Fruit fly (Drosophila melanogaster) whole organism, embryonic: ENCODE results near the gene CG1246.

Experiments used
- Atf-2 ChIP-seq: fragments of 200-800 bp; sonication (Bioruptor generic); optimal IDR thresholded peaks from 2 replicates; lab custom pipeline; 2016; ENCODE audit warnings: missing biosample characterization, missing genetic modification characterization
- CG10321 ChIP-seq: fragments of 200-800 bp; sonication (Bioruptor generic); IDR thresholded peaks from 2 replicates; pipeline ENCODE4 v1.3.6; 2022; ENCODE audit warnings: missing biosample characterization, missing genetic modification characterization
- CG10979 ChIP-seq: fragments of 200-800 bp; sonication (Bioruptor generic); optimal IDR thresholded peaks from 2 replicates; lab custom pipeline; 2018; ENCODE audit warnings: missing biosample characterization, mild to moderate bottlenecking, missing genetic modification characterization, moderate library complexity
- CG11398 ChIP-seq: fragments of 200-800 bp; sonication (Bioruptor generic); optimal IDR thresholded peaks from 2 replicates; lab custom pipeline; 2016; ENCODE audit warnings: missing biosample characterization, missing genetic modification characterization
- CG11456 ChIP-seq: fragments of 200-800 bp; sonication (Bioruptor generic); IDR thresholded peaks from 3 replicates; pipeline ENCODE4 v1.3.6; 2022; ENCODE audit warnings: missing biosample characterization, missing genetic modification characterization
- CG1529 ChIP-seq: fragments of 200-800 bp; sonication (Bioruptor generic); optimal IDR thresholded peaks from 3 replicates; lab custom pipeline; 2018; ENCODE audit warnings: missing biosample characterization, missing genetic modification characterization
- CG1603 ChIP-seq: fragments of 200-800 bp; sonication (Bioruptor generic); optimal IDR thresholded peaks from 2 replicates; lab custom pipeline; 2019; ENCODE audit warnings: missing biosample characterization, mild to moderate bottlenecking, missing genetic modification characterization, moderate library complexity
- CG1647 ChIP-seq: fragments of 200-800 bp; sonication (Bioruptor generic); optimal IDR thresholded peaks from 3 replicates; lab custom pipeline; 2016; ENCODE audit warnings: missing biosample characterization, missing genetic modification characterization
- CG17802 ChIP-seq: fragments of 200-800 bp; sonication (Bioruptor generic); optimal IDR thresholded peaks from 2 replicates; lab custom pipeline; 2018; ENCODE audit warnings: missing biosample characterization, mild to moderate bottlenecking, missing genetic modification characterization, moderate library complexity
- CG18011 ChIP-seq: fragments of 200-800 bp; sonication (Bioruptor generic); optimal IDR thresholded peaks from 2 replicates; lab custom pipeline; 2017; ENCODE audit warnings: missing biosample characterization, missing genetic modification characterization, mild to moderate bottlenecking, moderate library complexity, missing genotype
- CG30403 ChIP-seq: fragments of 200-800 bp; sonication (Bioruptor generic); optimal IDR thresholded peaks from 3 replicates; lab custom pipeline; 2016; ENCODE audit warnings: missing biosample characterization, missing genetic modification characterization
- CG33557 ChIP-seq: fragments of 200-800 bp; sonication (Bioruptor generic); optimal IDR thresholded peaks from 2 replicates; lab custom pipeline; 2019; ENCODE audit warnings: missing biosample characterization, mild to moderate bottlenecking, missing genetic modification characterization, moderate library complexity
- CG3995 ChIP-seq: fragments of 200-800 bp; sonication (Bioruptor generic); optimal IDR thresholded peaks from 3 replicates; lab custom pipeline; 2016; ENCODE audit warnings: missing biosample characterization, missing genetic modification characterization
- CG4617 ChIP-seq: fragments of 200-800 bp; sonication (Bioruptor generic); optimal IDR thresholded peaks from 3 replicates; lab custom pipeline; 2016; ENCODE audit warnings: missing biosample characterization, missing genetic modification characterization, borderline replicate concordance
- CG4730 ChIP-seq: fragments of 200-800 bp; sonication (Bioruptor generic); IDR thresholded peaks from 2 replicates; pipeline ENCODE4 v1.3.6; 2022; ENCODE audit warnings: missing biosample characterization, missing genetic modification characterization
- CG5953 ChIP-seq: fragments of 200-800 bp; sonication (Bioruptor generic); IDR thresholded peaks from 2 replicates; pipeline ENCODE4 v1.3.6; 2022; ENCODE audit warnings: missing biosample characterization, missing genetic modification characterization
- CG6175 ChIP-seq: fragments of 200-800 bp; sonication (Bioruptor generic); IDR thresholded peaks from 3 replicates; pipeline ENCODE4 v1.3.6; 2022; ENCODE audit warnings: missing biosample characterization, missing genetic modification characterization
- CG6854 ChIP-seq: fragments of 200-800 bp; sonication (Bioruptor generic); optimal IDR thresholded peaks from 3 replicates; lab custom pipeline; 2017; ENCODE audit warnings: missing biosample characterization, mild to moderate bottlenecking, missing genetic modification characterization
- CG7786 ChIP-seq: fragments of 200-800 bp; sonication (Bioruptor generic); optimal IDR thresholded peaks from 2 replicates; lab custom pipeline; 2016; ENCODE audit warnings: missing biosample characterization, missing genetic modification characterization
- CG8765 ChIP-seq: fragments of 200-800 bp; sonication (Bioruptor generic); IDR thresholded peaks from 2 replicates; pipeline ENCODE4 v1.3.6; 2022; ENCODE audit warnings: missing biosample characterization, missing genetic modification characterization
- CG8924 ChIP-seq: fragments of 200-800 bp; optimal IDR thresholded peaks from 3 replicates; lab custom pipeline; 2019; ENCODE audit warnings: missing biosample characterization, mild to moderate bottlenecking, missing genetic modification characterization, moderate library complexity
- CG9609 ChIP-seq: fragments of 200-800 bp; sonication (Bioruptor generic); optimal IDR thresholded peaks from 3 replicates; lab custom pipeline; 2016; ENCODE audit warnings: missing biosample characterization, missing genetic modification characterization
- CG9727 ChIP-seq: fragments of 200-800 bp; sonication (Bioruptor generic); optimal IDR thresholded peaks from 3 replicates; lab custom pipeline; 2017; ENCODE audit warnings: missing biosample characterization, mild to moderate bottlenecking, missing genetic modification characterization
- CkIIα-i1 ChIP-seq: fragments of 200-800 bp; sonication (Bioruptor generic); IDR thresholded peaks from 2 replicates; pipeline ENCODE4 v1.3.6; 2022; ENCODE audit warnings: missing biosample characterization, missing genetic modification characterization
- Ets97D ChIP-seq: fragments of 200-800 bp; sonication (Bioruptor generic); optimal IDR thresholded peaks from 3 replicates; lab custom pipeline; 2016; ENCODE audit warnings: missing biosample characterization, missing genetic modification characterization
- Gug ChIP-seq: fragments of 200-800 bp; sonication (Bioruptor generic); IDR thresholded peaks from 4 replicates; pipeline ENCODE4 v1.3.6; 2022; ENCODE audit warnings: missing biosample characterization, missing genetic modification characterization
- H15 ChIP-seq: fragments of 200-800 bp; sonication (Bioruptor generic); IDR thresholded peaks from 3 replicates; pipeline ENCODE4 v1.3.6; 2022; ENCODE audit warnings: missing biosample characterization, missing genetic modification characterization
- Hsf ChIP-seq: fragments of 200-800 bp; sonication (Bioruptor generic); optimal IDR thresholded peaks from 3 replicates; lab custom pipeline; 2016; ENCODE audit warnings: missing biosample characterization, missing genetic modification characterization
- MTF-1 ChIP-seq: fragments of 200-800 bp; sonication (Bioruptor generic); optimal IDR thresholded peaks from 2 replicates; lab custom pipeline; 2018; ENCODE audit warnings: missing biosample characterization, mild to moderate bottlenecking, missing genetic modification characterization, borderline replicate concordance
- Nf-YB ChIP-seq: fragments of 200-800 bp; sonication (Bioruptor generic); optimal IDR thresholded peaks from 3 replicates; lab custom pipeline; 2019; ENCODE audit warnings: missing biosample characterization, mild to moderate bottlenecking, missing genetic modification characterization, moderate library complexity
- Ravus ChIP-seq: fragments of 200-800 bp; sonication (Bioruptor generic); IDR thresholded peaks from 2 replicates; pipeline ENCODE4 v1.3.6; 2022; ENCODE audit warnings: missing biosample characterization, missing genetic modification characterization
- Six4 ChIP-seq: fragments of 200-800 bp; sonication (Bioruptor generic); optimal IDR thresholded peaks from 2 replicates; lab custom pipeline; 2016; ENCODE audit warnings: missing biosample characterization, missing genetic modification characterization
- Trl ChIP-seq, 3 experiments: fragments of >200 bp in 2 of 3; fragments of 200-800 bp in 1 of 3; sonication (Bioruptor generic) in 1 of 3; optimal IDR thresholded peaks; 2 replicates in 1 of 3; 3 replicates in 2 of 3; lab custom pipeline; 2016 to 2017; ENCODE audit warnings: missing biosample characterization in 1 of 3, missing genetic modification characterization in 1 of 3
- amos ChIP-seq: fragments of 200-800 bp; sonication (Bioruptor generic); IDR thresholded peaks from 2 replicates; pipeline ENCODE4 v1.3.6; 2022; ENCODE audit warnings: missing biosample characterization, missing genetic modification characterization; ENCODE audit not compliant: partially characterized antibody
- ash1 ChIP-seq: fragments of 200-800 bp; sonication (Bioruptor generic); optimal IDR thresholded peaks from 2 replicates; lab custom pipeline; 2018; ENCODE audit warnings: missing biosample characterization, mild to moderate bottlenecking, missing genetic modification characterization
- dm ChIP-seq: fragments of 200-800 bp; sonication (Bioruptor generic); optimal IDR thresholded peaks from 3 replicates; lab custom pipeline; 2016; ENCODE audit warnings: missing biosample characterization, missing genetic modification characterization
- ewg ChIP-seq: fragments of 200-800 bp; sonication (Bioruptor generic); optimal IDR thresholded peaks from 3 replicates; lab custom pipeline; 2017; ENCODE audit warnings: mild to moderate bottlenecking, missing biosample characterization, missing genetic modification reagents, missing genetic modification characterization
- fu2 ChIP-seq: fragments of 200-800 bp; sonication (Bioruptor generic); optimal IDR thresholded peaks from 2 replicates; lab custom pipeline; 2016; ENCODE audit warnings: missing biosample characterization, missing genetic modification characterization
- lilli ChIP-seq: fragments of 200-800 bp; sonication (Bioruptor generic); optimal IDR thresholded peaks from 3 replicates; lab custom pipeline; 2016; ENCODE audit warnings: missing biosample characterization, missing genetic modification characterization
- otp ChIP-seq: fragments of 200-800 bp; sonication (Bioruptor generic); IDR thresholded peaks from 3 replicates; pipeline ENCODE4, ENCODE4 v1.3.6; 2022; ENCODE audit warnings: missing biosample characterization, missing genetic modification characterization
- pros ChIP-seq: fragments of 200-800 bp; sonication (Bioruptor generic); optimal IDR thresholded peaks from 3 replicates; lab custom pipeline; 2019; ENCODE audit warnings: missing biosample characterization, mild to moderate bottlenecking, missing genetic modification characterization, moderate library complexity
- pum ChIP-seq: fragments of 200-800 bp; sonication (Bioruptor generic); optimal IDR thresholded peaks from 2 replicates; lab custom pipeline; 2016; ENCODE audit warnings: missing biosample characterization, missing genetic modification characterization
- sens-2 ChIP-seq: fragments of 200-800 bp; sonication (Bioruptor generic); IDR thresholded peaks from 2 replicates; pipeline ENCODE4 v1.3.6; 2022; ENCODE audit warnings: missing biosample characterization, missing genetic modification characterization
- sna ChIP-seq: fragments of 200-800 bp; sonication (Bioruptor generic); IDR thresholded peaks from 2 replicates; pipeline ENCODE4 v1.3.6; 2022; ENCODE audit warnings: missing biosample characterization, missing genetic modification characterization; ENCODE audit not compliant: partially characterized antibody
- stwl ChIP-seq: fragments of 200-800 bp; sonication (Bioruptor generic); optimal IDR thresholded peaks from 3 replicates; lab custom pipeline; 2018; ENCODE audit warnings: missing biosample characterization, mild to moderate bottlenecking, missing genetic modification characterization, moderate library complexity
- trem ChIP-seq: fragments of 200-800 bp; optimal IDR thresholded peaks from 3 replicates; lab custom pipeline; 2019; ENCODE audit warnings: missing biosample characterization, mild to moderate bottlenecking, missing genetic modification characterization, moderate library complexity
- trh ChIP-seq: fragments of 200-800 bp; sonication (Bioruptor generic); optimal IDR thresholded peaks from 2 replicates; lab custom pipeline; 2016; ENCODE audit warnings: missing biosample characterization, missing genetic modification characterization
- unpg ChIP-seq: fragments of 200-800 bp; sonication (Bioruptor generic); optimal IDR thresholded peaks from 3 replicates; lab custom pipeline; 2018; ENCODE audit warnings: missing biosample characterization, mild to moderate bottlenecking, missing genetic modification characterization, moderate library complexity
- usp ChIP-seq: fragments of >200 bp; optimal IDR thresholded peaks from 2 replicates; lab custom pipeline; 2017; ENCODE audit warnings: missing biosample characterization, missing genetic modification characterization
- wek ChIP-seq: fragments of 200-800 bp; sonication (Bioruptor generic); optimal IDR thresholded peaks from 3 replicates; lab custom pipeline; 2018; ENCODE audit warnings: missing biosample characterization, mild to moderate bottlenecking, missing genetic modification characterization, moderate library complexity
- zf30C ChIP-seq: fragments of 200-800 bp; sonication (Bioruptor generic); optimal IDR thresholded peaks from 3 replicates; lab custom pipeline; 2018; ENCODE audit warnings: missing biosample characterization, mild to moderate bottlenecking, missing genetic modification characterization

CG1246 gene

DNA sequence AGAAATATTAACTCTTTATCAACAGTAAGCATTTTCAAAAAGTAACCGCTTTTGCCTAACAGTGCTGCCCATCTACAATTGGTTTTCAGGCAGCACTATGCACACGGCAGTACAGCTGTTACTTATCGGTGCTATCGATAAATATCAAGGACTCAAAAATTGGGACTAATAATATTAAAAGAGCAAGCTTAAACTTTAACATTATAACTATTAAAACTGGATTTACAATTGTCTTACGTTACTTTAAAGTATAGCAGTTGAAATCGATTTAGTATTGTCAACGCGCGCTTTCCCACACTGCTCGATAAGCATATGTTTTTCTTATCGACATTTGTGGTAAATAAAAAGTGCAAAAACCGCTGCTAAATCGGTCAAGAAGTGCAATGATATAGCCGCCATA, 16.4 kb upstream of the CG1246 start, which contains the start of the genes CG42245 and MEP-1 (continued):
- TF ChIP-seq Trl (optimal IDR thresholded peaks at IDR 0.05; lab: Kevin White, UChicago) (no peak), Trl (GFP tag; optimal IDR thresholded peaks at IDR 0.05; lab: Kevin White, UChicago) (peak; percentile 52), CG30403 (GFP tag; lab: Kevin White, UChicago) (peak; percentile 57), lilli (GFP tag; lab: Kevin White, UChicago) (peak; percentile 81), CkIIα-i1 (no peak), CG33557 (GFP tag; lab: Kevin White, UChicago) (peak; percentile 29), CG5953 (GFP tag; lab: Robert Waterston, UW) (no peak), CG8924 (tag; lab: Kevin White, UChicago) (peak; percentile 50), ewg (GFP tag; lab: Kevin White, UChicago) (no peak), Six4 (GFP tag; lab: Kevin White, UChicago) (peak; percentile 13), CG11456 (GFP tag; lab: Robert Waterston, UW) (no peak), Nf-YB (no peak), wek (GFP tag; lab: Kevin White, UChicago) (no peak), CG10979 (tag; lab: Kevin White, UChicago) (peak; percentile 9), Hsf (GFP tag; lab: Kevin White, UChicago) (peak; percentile 63), CG9609 (GFP tag; lab: Kevin White, UChicago) (peak; percentile 17), CG18011 (GFP tag; lab: Kevin White, UChicago) (peak; percentile 29), zf30C (no peak), trh (GFP tag; lab: Kevin White, UChicago) (no peak), CG10321 (GFP tag; lab: Robert Waterston, UW) (no peak), Gug (GFP tag; lab: Robert Waterston, UW) (no peak), pum (GFP tag; lab: Kevin White, UChicago) (peak; percentile 37), CG7786 (GFP tag; lab: Kevin White, UChicago) (peak; percentile 44), usp (GFP tag; lab: Kevin White, UChicago) (no peak), pros (no peak), amos (GFP tag; lab: Robert Waterston, UW) (peak; percentile 68), CG3995 (GFP tag; lab: Kevin White, UChicago) (peak; percentile 34), Atf-2 (GFP tag; lab: Kevin White, UChicago) (peak; percentile 14), fu2 (no peak), sens-2 (GFP tag; lab: Robert Waterston, UW) (no peak), CG1529 (GFP tag; lab: Kevin White, UChicago) (peak; percentile 24), dm (GFP tag; lab: Kevin White, UChicago) (peak; percentile 55), CG6175 (GFP tag; lab: Robert Waterston, UW) (no peak), CG6854 (GFP tag; lab: Kevin White, UChicago) (no peak), sna (GFP tag; lab: Robert Waterston, UW) (peak; percentile 61), trem (tag; lab: Kevin White, UChicago) (peak; percentile 93), Ets97D (peak; percentile 88), CG8765 (no peak), otp (GFP tag; lab: Robert Waterston, UW) (0 out of 3 replicates have a peak, but pooled peaks have one; percentile 44), CG9727 (GFP tag; lab: Kevin White, UChicago) (peak; percentile 42), CG1647 (GFP tag; lab: Kevin White, UChicago) (no peak), CG1603 (tag; lab: Kevin White, UChicago) (peak; percentile 71), Ravus (GFP tag; lab: Robert Waterston, UW) (no peak), CG4617 (GFP tag; lab: Kevin White, UChicago) (peak; percentile 72), CG11398 (GFP tag; lab: Kevin White, UChicago) (peak; percentile 37), CG17802 (tag; lab: Kevin White, UChicago) (no peak), H15 (no peak), unpg (GFP tag; lab: Kevin White, UChicago) (peak; percentile 47), ash1 (GFP tag; lab: Kevin White, UChicago) (no peak), CG4730 (GFP tag; lab: Robert Waterston, UW) (no peak), stwl (tag; lab: Kevin White, UChicago) (peak; percentile 95), MTF-1 (GFP tag; lab: Kevin White, UChicago) (peak; percentile 26)
